Fruit fly (Drosophila melanogaster) whole organism, embryonic: ENCODE measurements around the gene Ugt37A2.
A peak's percentile ranks its signal among the peaks of the same experiment; 100 is the strongest.

ENCODE experiments used
- BtbVII ChIP-seq: fragments of 200-800 bp; sonication (Bioruptor generic); optimal IDR thresholded peaks from 3 replicates; lab custom pipeline; 2017; ENCODE audit warnings: missing biosample characterization, mild to moderate bottlenecking, missing genetic modification characterization
- CG10543 ChIP-seq: fragments of 200-800 bp; sonication (Bioruptor generic); optimal IDR thresholded peaks from 3 replicates; lab custom pipeline; 2017; ENCODE audit warnings: missing biosample characterization, mild to moderate bottlenecking, missing genetic modification characterization, moderate library complexity
- CG10959 ChIP-seq: fragments of 200-800 bp; sonication (Bioruptor generic); IDR thresholded peaks from 2 replicates; pipeline ENCODE4 v1.3.6; 2022; ENCODE audit warnings: missing biosample characterization, missing genetic modification characterization
- CG11560 ChIP-seq: fragments of 200-800 bp; sonication (Bioruptor generic); IDR thresholded peaks from 3 replicates; pipeline ENCODE4 v1.3.6; 2022; ENCODE audit warnings: missing biosample characterization, missing genetic modification characterization
- CG12104 ChIP-seq: fragments of 200-800 bp; sonication (Bioruptor generic); optimal IDR thresholded peaks from 3 replicates; lab custom pipeline; 2016; ENCODE audit warnings: missing biosample characterization, missing genetic modification characterization
- CG12299 ChIP-seq: fragments of 200-800 bp; sonication (Bioruptor generic); optimal IDR thresholded peaks from 2 replicates; lab custom pipeline; 2018; ENCODE audit warnings: missing biosample characterization, mild to moderate bottlenecking, missing genetic modification characterization
- CG16815 ChIP-seq: fragments of 200-800 bp; sonication (Bioruptor generic); optimal IDR thresholded peaks from 3 replicates; lab custom pipeline; 2017; ENCODE audit warnings: missing biosample characterization, mild to moderate bottlenecking, missing genetic modification characterization
- CG17328 ChIP-seq: fragments of 200-800 bp; sonication (Bioruptor generic); IDR thresholded peaks from 2 replicates; pipeline ENCODE4 v1.3.6; 2022; ENCODE audit warnings: missing biosample characterization, missing genetic modification characterization
- CG17829 ChIP-seq: fragments of 200-800 bp; optimal IDR thresholded peaks from 2 replicates; lab custom pipeline; 2019; ENCODE audit warnings: missing biosample characterization, mild to moderate bottlenecking, missing genetic modification characterization, moderate library complexity
- CG18011 ChIP-seq: fragments of 200-800 bp; sonication (Bioruptor generic); optimal IDR thresholded peaks from 2 replicates; lab custom pipeline; 2017; ENCODE audit warnings: missing biosample characterization, missing genetic modification characterization, mild to moderate bottlenecking, moderate library complexity, missing genotype
- CG3163 ChIP-seq: fragments of 200-800 bp; sonication (Bioruptor generic); optimal IDR thresholded peaks from 3 replicates; lab custom pipeline; 2016; ENCODE audit warnings: missing biosample characterization, missing genetic modification characterization
- CG32772 ChIP-seq: fragments of 200-800 bp; sonication (Bioruptor generic); IDR thresholded peaks from 2 replicates; pipeline ENCODE4 v1.3.6; 2022; ENCODE audit warnings: missing biosample characterization, missing genetic modification characterization
- CG34376 ChIP-seq: fragments of 200-800 bp; sonication (Bioruptor generic); optimal IDR thresholded peaks from 2 replicates; lab custom pipeline; 2018; ENCODE audit warnings: missing biosample characterization, mild to moderate bottlenecking, missing genetic modification characterization
- CG5180 ChIP-seq: fragments of 200-800 bp; sonication (Bioruptor generic); optimal IDR thresholded peaks from 3 replicates; lab custom pipeline; 2017; ENCODE audit warnings: missing biosample characterization, missing genetic modification characterization, mild to moderate bottlenecking, moderate library complexity, missing genetic modification reagents
- CG7928 ChIP-seq: fragments of 200-800 bp; sonication (Bioruptor generic); optimal IDR thresholded peaks from 2 replicates; lab custom pipeline; 2017; ENCODE audit warnings: missing biosample characterization, mild to moderate bottlenecking, missing genetic modification characterization
- CG9609 ChIP-seq: fragments of 200-800 bp; sonication (Bioruptor generic); optimal IDR thresholded peaks from 3 replicates; lab custom pipeline; 2016; ENCODE audit warnings: missing biosample characterization, missing genetic modification characterization
- CTCF ChIP-seq: fragments of 200-800 bp; sonication (Bioruptor generic); optimal IDR thresholded peaks from 2 replicates; lab custom pipeline; 2017; ENCODE audit warnings: missing biosample characterization, mild to moderate bottlenecking, missing genetic modification characterization, moderate library complexity
- D19A ChIP-seq: fragments of 200-800 bp; optimal IDR thresholded peaks from 3 replicates; lab custom pipeline; 2019; ENCODE audit warnings: missing biosample characterization, mild to moderate bottlenecking, missing genetic modification characterization, moderate library complexity
- Dad ChIP-seq: fragments of 200-800 bp; sonication (Bioruptor generic); optimal IDR thresholded peaks from 3 replicates; lab custom pipeline; 2016; ENCODE audit warnings: missing biosample characterization, missing genetic modification characterization
- Dll ChIP-seq: fragments of 200-800 bp; sonication (Bioruptor generic); IDR thresholded peaks from 4 replicates; pipeline ENCODE4 v1.3.6; 2022; ENCODE audit warnings: missing biosample characterization, missing genetic modification characterization; ENCODE audit not compliant: partially characterized antibody
- Ets65A ChIP-seq: fragments of 200-800 bp; sonication (Bioruptor generic); peaks from one replicate; lab custom pipeline; 2016; ENCODE audit warnings: missing biosample characterization, missing genetic modification characterization
- HLH54F ChIP-seq: fragments of 200-800 bp; sonication (Bioruptor generic); optimal IDR thresholded peaks from 3 replicates; lab custom pipeline; 2016; ENCODE audit warnings: missing biosample characterization, missing genetic modification characterization
- Neu2 ChIP-seq: fragments of 200-800 bp; sonication (Bioruptor generic); optimal IDR thresholded peaks from 3 replicates; lab custom pipeline; 2016; ENCODE audit warnings: missing biosample characterization, missing genetic modification characterization, borderline replicate concordance
- Pdp1 ChIP-seq, 2 experiments: fragments of 200-800 bp; sonication (Bioruptor generic); optimal IDR thresholded peaks; 3 replicates each; lab custom pipeline; 2016; ENCODE audit warnings: missing biosample characterization in 2 of 2, missing genetic modification characterization in 2 of 2, mild to moderate bottlenecking in 1 of 2, moderate library complexity in 1 of 2
- Scr ChIP-seq: fragments of 200-800 bp; sonication (Bioruptor generic); IDR thresholded peaks from 2 replicates; pipeline ENCODE4 v1.3.6; 2022; ENCODE audit warnings: missing biosample characterization, missing genetic modification characterization; ENCODE audit not compliant: partially characterized antibody
- al ChIP-seq: fragments of 200-800 bp; sonication (Bioruptor generic); IDR thresholded peaks from 2 replicates; pipeline ENCODE4 v1.3.6; 2022; ENCODE audit warnings: missing biosample characterization, missing genetic modification characterization
- chn ChIP-seq: fragments of 200-800 bp; sonication (Bioruptor generic); optimal IDR thresholded peaks from 2 replicates; lab custom pipeline; 2016; ENCODE audit warnings: missing biosample characterization, missing genetic modification characterization
- cwo ChIP-seq: fragments of 200-800 bp; sonication (Bioruptor generic); optimal IDR thresholded peaks from 3 replicates; lab custom pipeline; 2017; ENCODE audit warnings: missing biosample characterization, missing genetic modification characterization, mild to moderate bottlenecking, moderate library complexity, missing genetic modification reagents
- dysf ChIP-seq: fragments of 200-800 bp; sonication (Bioruptor generic); IDR thresholded peaks from 3 replicates; pipeline ENCODE4 v1.3.6; 2022; ENCODE audit warnings: missing biosample characterization, missing genetic modification characterization
- exex ChIP-seq: fragments of 200-800 bp; sonication (Bioruptor generic); optimal IDR thresholded peaks from 4 replicates; lab custom pipeline; 2018; ENCODE audit warnings: missing biosample characterization, mild to moderate bottlenecking, missing genetic modification characterization, moderate library complexity
- fd96Cb ChIP-seq: fragments of 200-800 bp; sonication (Bioruptor generic); optimal IDR thresholded peaks from 2 replicates; lab custom pipeline; 2018; ENCODE audit warnings: missing biosample characterization, mild to moderate bottlenecking, missing genetic modification characterization, moderate library complexity
- ftz-f1 ChIP-seq: fragments of 200-800 bp; sonication (Bioruptor generic); optimal IDR thresholded peaks from 2 replicates; lab custom pipeline; 2016; ENCODE audit warnings: missing biosample characterization, missing genetic modification characterization
- grn ChIP-seq: fragments of 200-800 bp; sonication (Bioruptor generic); optimal IDR thresholded peaks from 3 replicates; lab custom pipeline; 2017; ENCODE audit warnings: missing biosample characterization, missing genetic modification characterization
- kay ChIP-seq: fragments of 200-800 bp; sonication (Bioruptor generic); optimal IDR thresholded peaks from 2 replicates; lab custom pipeline; 2016; ENCODE audit warnings: missing biosample characterization, missing genetic modification characterization
- lov ChIP-seq, 2 experiments: fragments of 200-800 bp in 1 of 2; fragments of >200 bp in 1 of 2; sonication (Bioruptor generic) in 1 of 2; IDR thresholded peaks in 1 of 2; optimal IDR thresholded peaks in 1 of 2; 2 replicates in 1 of 2; 3 replicates in 1 of 2; pipeline versions ENCODE4 v1.3.6 to Lab custom; 2017 to 2022; ENCODE audit warnings: missing biosample characterization in 1 of 2, missing genetic modification characterization in 1 of 2
- rib ChIP-seq: fragments of 200-800 bp; sonication (Bioruptor generic); IDR thresholded peaks from 2 replicates; pipeline ENCODE4 v1.3.6; 2022; ENCODE audit warnings: missing biosample characterization, missing genetic modification characterization
- sd ChIP-seq: fragments of 200-800 bp; sonication (Bioruptor generic); optimal IDR thresholded peaks from 3 replicates; lab custom pipeline; 2018; ENCODE audit warnings: missing biosample characterization, mild to moderate bottlenecking, missing genetic modification characterization, moderate library complexity
- sens ChIP-seq: fragments of 200-800 bp; sonication (Bioruptor generic); peaks from one replicate; lab custom pipeline; 2016; ENCODE audit warnings: missing biosample characterization, missing genetic modification characterization
- sug ChIP-seq: fragments of 200-800 bp; optimal IDR thresholded peaks from 2 replicates; lab custom pipeline; 2019; ENCODE audit warnings: missing biosample characterization, mild to moderate bottlenecking, missing genetic modification characterization, moderate library complexity

Ugt37A2 gene

DNA sequence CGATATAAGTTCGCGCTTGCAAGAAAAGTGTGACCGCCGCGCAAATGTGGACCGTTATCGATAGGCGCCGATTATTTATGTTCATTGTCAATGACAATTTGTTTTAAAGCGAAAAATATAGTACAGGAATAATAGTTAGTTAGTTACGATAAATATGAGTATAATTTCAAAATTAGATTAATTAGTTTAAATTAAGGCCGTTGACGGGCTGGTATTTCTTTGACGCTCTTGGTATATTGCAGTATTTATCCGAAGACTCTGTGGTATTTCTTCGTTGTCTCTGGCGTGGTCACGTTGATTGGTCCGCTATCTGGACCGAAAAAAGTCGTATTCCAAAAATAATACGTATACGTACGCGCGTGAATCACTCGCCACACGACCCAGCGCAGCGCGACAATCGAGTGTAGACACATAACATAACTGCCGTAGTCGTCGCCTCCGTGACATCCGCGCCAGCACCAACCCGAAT is 41.8 kb upstream of the Ugt37A2 start (continued):
- TF ChIP-seq CG10959 (no peak), rib (GFP tag; lab: Robert Waterston, UW) (no peak), Dad (GFP tag; lab: Kevin White, UChicago) (no peak), CG17328 (no peak), lov (optimal IDR thresholded peaks at IDR 0.05; lab: Kevin White, UChicago) (no peak), lov (GFP tag; IDR thresholded peaks at IDR 0.05; lab: Robert Waterston, UW) (no peak), fd96Cb (no peak), al (GFP tag; lab: Robert Waterston, UW) (no peak), HLH54F (no peak), CG12104 (GFP tag; lab: Kevin White, UChicago) (no peak), Dll (peak; percentile 78), D19A (tag; lab: Kevin White, UChicago) (no peak), CG16815 (GFP tag; lab: Kevin White, UChicago) (no peak), CG11560 (no peak), dysf (GFP tag; lab: Robert Waterston, UW) (no peak), CG17829 (tag; lab: Kevin White, UChicago) (peak; percentile 28), Neu2 (GFP tag; lab: Kevin White, UChicago) (no peak), CG3163 (GFP tag; lab: Kevin White, UChicago) (no peak), Scr (GFP tag; lab: Robert Waterston, UW) (peak; percentile 68), CG9609 (GFP tag; lab: Kevin White, UChicago) (no peak), CG12299 (tag; lab: Kevin White, UChicago) (peak; percentile 12)

- no peak for TF ChIP-seq CG18011 (GFP tag; lab: Kevin White, UChicago)
- TF ChIP-seq Ets65A (GFP tag; lab: Kevin White, UChicago) = peak; percentile 63
- TF ChIP-seq, all 482 proteins: peak for 1
Measured at dm6 chr3R:12698363-12698762, 41.1 kb upstream of the Ugt37A2 start.

- TF ChIP-seq sd (tag; lab: Kevin White, UChicago) (peak; percentile 70), cwo (GFP tag; lab: Kevin White, UChicago) (peak; percentile 5), CTCF (GFP tag; lab: Kevin White, UChicago) (no peak), Pdp1 (GFP tag; optimal IDR thresholded peaks at IDR 0.05; lab: Kevin White, UChicago) (peak in 1 of 2 experiments; percentile 95), BtbVII (peak; percentile 26), chn (GFP tag; lab: Kevin White, UChicago) (no peak), CG10543 (peak; percentile 51), CG34376 (peak; percentile 67), kay (GFP tag; lab: Kevin White, UChicago) (peak; percentile 41), CG7928 (GFP tag; lab: Kevin White, UChicago) (no peak), grn (GFP tag; lab: Kevin White, UChicago) (peak; percentile 48), CG32772 (GFP tag; lab: Robert Waterston, UW) (no peak), ftz-f1 (GFP tag; lab: Kevin White, UChicago) (no peak), CG5180 (no peak), sens (GFP tag; lab: Kevin White, UChicago) (peak; percentile 39), sug (tag; lab: Kevin White, UChicago) (peak; percentile 66), exex (tag; lab: Kevin White, UChicago) (peak; percentile 66)
Measured at dm6 chr3R:12699620-12700378, 39.6 kb upstream of the Ugt37A2 start.
